Fruit fly (Drosophila melanogaster) whole organism, adult: ENCODE data around the gene Nna1.

Source experiments
- CG11617 ChIP-seq: fragments of 200-800 bp; sonication (Bioruptor generic); optimal IDR thresholded peaks from 2 replicates; lab custom pipeline; 2017; ENCODE audit warnings: mild to moderate bottlenecking, missing biosample characterization, missing genetic modification reagents, missing genetic modification characterization
- CG12768 ChIP-seq: fragments of 200-800 bp; sonication (Bioruptor generic); optimal IDR thresholded peaks from 2 replicates; lab custom pipeline; 2017; ENCODE audit warnings: missing biosample characterization, missing genetic modification characterization, mild to moderate bottlenecking, moderate library complexity, missing genetic modification reagents
- CG1620 ChIP-seq: fragments of 200-800 bp; sonication (Bioruptor generic); optimal IDR thresholded peaks from 2 replicates; lab custom pipeline; 2016; ENCODE audit warnings: missing biosample characterization, missing genetic modification characterization
- CG33017 ChIP-seq: fragments of 200-800 bp; sonication (Bioruptor generic); optimal IDR thresholded peaks from 2 replicates; lab custom pipeline; 2018; ENCODE audit warnings: missing biosample characterization, mild to moderate bottlenecking, missing genetic modification characterization, moderate library complexity
- CG5204 ChIP-seq: fragments of 200-800 bp; sonication (Bioruptor generic); optimal IDR thresholded peaks from 2 replicates; lab custom pipeline; 2016; ENCODE audit warnings: missing biosample characterization, missing genetic modification characterization
- CG7045 ChIP-seq: fragments of 200-800 bp; sonication (Bioruptor generic); optimal IDR thresholded peaks from 2 replicates; lab custom pipeline; 2017; ENCODE audit warnings: missing biosample characterization, mild to moderate bottlenecking, missing genetic modification characterization
- CG7101 ChIP-seq: fragments of 200-800 bp; sonication (Bioruptor generic); optimal IDR thresholded peaks from 2 replicates; lab custom pipeline; 2018; ENCODE audit warnings: missing biosample characterization, mild to moderate bottlenecking, missing genetic modification characterization, moderate library complexity
- Clk ChIP-seq: fragments of 200-800 bp; sonication (Bioruptor generic); optimal IDR thresholded peaks from 2 replicates; lab custom pipeline; 2017; ENCODE audit warnings: missing biosample characterization, missing genetic modification characterization
- Hr96 ChIP-seq: fragments of 200-800 bp; sonication (Bioruptor generic); optimal IDR thresholded peaks from 2 replicates; lab custom pipeline; 2016; ENCODE audit warnings: missing biosample characterization, missing genetic modification characterization
- cic ChIP-seq: fragments of 200-800 bp; sonication (Bioruptor generic); optimal IDR thresholded peaks from 2 replicates; lab custom pipeline; 2017; ENCODE audit warnings: missing biosample characterization, mild to moderate bottlenecking, missing genetic modification characterization, moderate library complexity
- pad ChIP-seq: fragments of 200-800 bp; sonication (Bioruptor generic); optimal IDR thresholded peaks from 3 replicates; lab custom pipeline; 2017; ENCODE audit warnings: missing biosample characterization, missing genetic modification characterization, mild to moderate bottlenecking, moderate library complexity, missing genetic modification reagents
- toe ChIP-seq: fragments of 200-800 bp; sonication (Bioruptor generic); optimal IDR thresholded peaks from 2 replicates; lab custom pipeline; 2016; ENCODE audit warnings: missing biosample characterization, missing genetic modification characterization

- TF ChIP-seq CG11617 (GFP tag; lab: Kevin White, UChicago) (no peak), Hr96 (GFP tag; lab: Kevin White, UChicago) (no peak), cic (GFP tag; lab: Kevin White, UChicago) (no peak), CG1620 (GFP tag; lab: Kevin White, UChicago) (no peak), pad (GFP tag; lab: Kevin White, UChicago) (no peak), CG33017 (tag; lab: Kevin White, UChicago) (no peak), CG7045 (GFP tag; lab: Kevin White, UChicago) (no peak), CG7101 (tag; lab: Kevin White, UChicago) (no peak), CG12768 (GFP tag; lab: Kevin White, UChicago) (no peak), toe (no peak), Clk (GFP tag; lab: Kevin White, UChicago) (no peak), CG5204 (GFP tag; lab: Kevin White, UChicago) (no peak)
Measured at dm6 chrX:13649801-13650200, 42.3 kb upstream of the Nna1 start.
